Fruit fly (Drosophila melanogaster) whole organism, pupa: ENCODE measurements around the gene CG7332.

ENCODE experiments used
- CG10348 ChIP-seq: fragments of 200-800 bp; sonication (Bioruptor generic); IDR thresholded peaks from 2 replicates; pipeline ENCODE4 v1.3.6; 2022; ENCODE audit warnings: missing biosample characterization, missing genetic modification characterization
- CG12605 ChIP-seq: fragments of 200-800 bp; sonication (Bioruptor generic); IDR thresholded peaks from 2 replicates; pipeline ENCODE4 v1.3.6; 2022; ENCODE audit warnings: missing biosample characterization, missing genetic modification characterization
- CG13204 ChIP-seq: fragments of 200-800 bp; sonication (Bioruptor generic); optimal IDR thresholded peaks from 2 replicates; lab custom pipeline; 2018; ENCODE audit warnings: missing biosample characterization, mild to moderate bottlenecking, missing genetic modification characterization, moderate library complexity
- CG14655 ChIP-seq: fragments of 200-800 bp; sonication (Bioruptor generic); optimal IDR thresholded peaks from 3 replicates; lab custom pipeline; 2017; ENCODE audit warnings: mild to moderate bottlenecking, missing biosample characterization, missing genetic modification reagents, missing genetic modification characterization
- CG15710 ChIP-seq: fragments of 200-800 bp; sonication (Bioruptor generic); optimal IDR thresholded peaks from 2 replicates; lab custom pipeline; 2018; ENCODE audit warnings: missing biosample characterization, mild to moderate bottlenecking, missing genetic modification characterization, moderate library complexity
- CG17806 ChIP-seq: fragments of 200-800 bp; sonication (Bioruptor generic); optimal IDR thresholded peaks from 2 replicates; lab custom pipeline; 2018; ENCODE audit warnings: missing biosample characterization, mild to moderate bottlenecking, missing genetic modification characterization, moderate library complexity
- CG32121 ChIP-seq: fragments of 200-800 bp; sonication (Bioruptor generic); IDR thresholded peaks from 2 replicates; pipeline ENCODE4 v1.3.6; 2022; ENCODE audit warnings: missing biosample characterization, missing genetic modification characterization
- CG34367 ChIP-seq: fragments of 200-800 bp; sonication (Bioruptor generic); optimal IDR thresholded peaks from 2 replicates; lab custom pipeline; 2018; ENCODE audit warnings: missing biosample characterization, mild to moderate bottlenecking, missing genetic modification characterization
- CG4496 ChIP-seq: fragments of 200-800 bp; sonication (Bioruptor generic); IDR thresholded peaks from 3 replicates; pipeline ENCODE4 v1.3.6; 2022; ENCODE audit warnings: missing biosample characterization, missing genetic modification characterization
- CG8159 ChIP-seq: fragments of 200-800 bp; sonication (Bioruptor generic); optimal IDR thresholded peaks from 3 replicates; lab custom pipeline; 2018; ENCODE audit warnings: missing biosample characterization, mild to moderate bottlenecking, missing genetic modification characterization, moderate library complexity
- CG8301 ChIP-seq: fragments of 200-800 bp; sonication (Bioruptor generic); optimal IDR thresholded peaks from 2 replicates; lab custom pipeline; 2018; ENCODE audit warnings: missing biosample characterization, mild to moderate bottlenecking, missing genetic modification characterization
- CG9948 ChIP-seq: fragments of 200-800 bp; sonication (Bioruptor generic); optimal IDR thresholded peaks from 2 replicates; lab custom pipeline; 2018; ENCODE audit warnings: missing biosample characterization, mild to moderate bottlenecking, missing genetic modification characterization, moderate library complexity
- D1 ChIP-seq: fragments of 200-800 bp; sonication (Bioruptor generic); optimal IDR thresholded peaks from 2 replicates; lab custom pipeline; 2018; ENCODE audit warnings: missing biosample characterization, mild to moderate bottlenecking, missing genetic modification characterization, moderate library complexity
- EcR ChIP-seq: fragments of 200-800 bp; sonication (Bioruptor generic); optimal IDR thresholded peaks from 3 replicates; lab custom pipeline; 2019; ENCODE audit warnings: missing biosample characterization, missing genetic modification characterization, mild to moderate bottlenecking, moderate library complexity, missing genetic modification reagents
- Ets98B ChIP-seq: fragments of 200-800 bp; sonication (Bioruptor generic); IDR thresholded peaks from 2 replicates; pipeline ENCODE4 v1.3.6; 2022; ENCODE audit warnings: missing biosample characterization, missing genetic modification characterization
- Pif1A ChIP-seq: fragments of 200-800 bp; sonication (Bioruptor generic); optimal IDR thresholded peaks from 3 replicates; lab custom pipeline; 2016; ENCODE audit warnings: missing biosample characterization, missing genetic modification characterization
- Pif1B ChIP-seq: fragments of 200-800 bp; sonication (Bioruptor generic); optimal IDR thresholded peaks from 3 replicates; lab custom pipeline; 2016; ENCODE audit warnings: missing biosample characterization, missing genetic modification characterization
- Snoo ChIP-seq: fragments of 200-800 bp; sonication (Bioruptor generic); optimal IDR thresholded peaks from 3 replicates; lab custom pipeline; 2017; ENCODE audit warnings: missing biosample characterization, mild to moderate bottlenecking, missing genetic modification characterization, inconsistent platforms
- fd96Ca ChIP-seq: fragments of 200-800 bp; sonication (Bioruptor generic); IDR thresholded peaks from 3 replicates; pipeline ENCODE4 v1.3.6; 2022; ENCODE audit warnings: missing biosample characterization, missing genetic modification characterization
- gl ChIP-seq: fragments of 200-800 bp; sonication (Bioruptor generic); optimal IDR thresholded peaks from 2 replicates; lab custom pipeline; 2018; ENCODE audit warnings: missing biosample characterization, mild to moderate bottlenecking, missing genetic modification characterization
- rn ChIP-seq: fragments of 200-800 bp; sonication (Bioruptor generic); IDR thresholded peaks from 2 replicates; pipeline ENCODE4 v1.3.6; 2022; ENCODE audit warnings: missing biosample characterization, missing genetic modification characterization

Gene CG7332

dm6 chrX:18869489-18870132 lies 14.7 kb upstream of the CG7332 start:
- TF ChIP-seq CG32121 (GFP tag; lab: Robert Waterston, UW) (peak; percentile 76), fd96Ca (GFP tag; lab: Robert Waterston, UW) (peak; percentile 75), CG4496 (peak; percentile 79; the same call in 2 of the 3 replicates), CG15710 (peak; percentile 71), EcR (no peak), Pif1A (GFP tag; lab: Kevin White, UChicago) (no peak), CG34367 (tag; lab: Kevin White, UChicago) (peak; percentile 59), CG9948 (tag; lab: Kevin White, UChicago) (peak; percentile 68), CG8159 (tag; lab: Kevin White, UChicago) (peak; percentile 81), gl (peak; percentile 54), rn (GFP tag; lab: Robert Waterston, UW) (peak; percentile 39; the same call in 1 of the 2 replicates), CG13204 (peak; percentile 35), CG14655 (GFP tag; lab: Kevin White, UChicago) (no peak), D1 (no peak), Pif1B (peak; percentile 78), Snoo (peak; percentile 65), CG12605 (GFP tag; lab: Robert Waterston, UW) (peak; percentile 74), Ets98B (GFP tag; lab: Robert Waterston, UW) (peak; percentile 74), CG10348 (GFP tag; lab: Robert Waterston, UW) (no peak), CG8301 (tag; lab: Kevin White, UChicago) (peak; percentile 57), CG17806 (tag; lab: Kevin White, UChicago) (peak; percentile 79)

dm6 chrX:18893433-18893832 lies 9.1 kb downstream of the CG7332 start, which contains the start of gene Flacc:
TSS of gene Flacc (minus strand) at chrX:18893636.
- TF ChIP-seq D1 (peak; percentile 65), EcR (no peak), CG14655 (GFP tag; lab: Kevin White, UChicago) (no peak)

DNA sequence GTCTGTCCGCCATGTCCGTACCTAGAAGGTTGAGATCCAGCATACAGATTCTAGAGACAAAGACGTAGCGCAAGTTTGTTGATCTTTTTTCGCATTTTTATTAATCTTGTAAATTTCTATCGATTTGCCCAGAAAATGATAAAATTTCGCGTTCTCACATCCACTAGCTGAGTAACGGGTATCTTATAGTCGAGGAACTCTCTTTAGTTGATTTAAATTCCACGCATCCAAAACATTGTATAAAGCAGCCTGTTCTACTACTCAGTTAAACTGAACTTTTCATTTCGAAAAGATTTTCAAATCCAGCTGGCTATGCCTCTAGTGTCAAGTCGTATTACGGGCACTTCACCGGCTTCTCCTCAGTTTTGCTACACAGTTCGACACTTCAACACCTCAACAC lies 9.8 kb downstream of the CG7332 start, which contains the start of gene SdhBL:
Gene SdhBL, plus strand, starts transcription at position 301 of the 400 bp plus-strand sequence.
- TF ChIP-seq CG10348 (GFP tag; lab: Robert Waterston, UW) (no peak), CG17806 (tag; lab: Kevin White, UChicago) (no peak), EcR (no peak), CG4496 (no peak), CG8159 (tag; lab: Kevin White, UChicago) (no peak), Snoo (no peak), CG12605 (GFP tag; lab: Robert Waterston, UW) (no peak), D1 (no peak), Ets98B (GFP tag; lab: Robert Waterston, UW) (no peak), gl (no peak), CG9948 (tag; lab: Kevin White, UChicago) (no peak), CG32121 (GFP tag; lab: Robert Waterston, UW) (no peak)

- TF ChIP-seq CG13204, result no peak
- no peak for TF ChIP-seq CG32121 (GFP tag; lab: Robert Waterston, UW)
- TF ChIP-seq Snoo, result no peak
Measured at dm6 chrX:18897294-18897693, 13.0 kb downstream of the CG7332 start.

- TF ChIP-seq fd96Ca (GFP tag; lab: Robert Waterston, UW) (no peak), CG10348 (GFP tag; lab: Robert Waterston, UW) (no peak), CG9948 (tag; lab: Kevin White, UChicago) (peak; percentile 19), CG4496 (no peak), CG14655 (GFP tag; lab: Kevin White, UChicago) (peak; percentile 26), CG34367 (tag; lab: Kevin White, UChicago) (no peak), CG17806 (tag; lab: Kevin White, UChicago) (peak; percentile 0), CG8301 (tag; lab: Kevin White, UChicago) (peak; percentile 31), CG12605 (GFP tag; lab: Robert Waterston, UW) (no peak), D1 (no peak), EcR (no peak), CG8159 (tag; lab: Kevin White, UChicago) (peak; percentile 39), Pif1A (GFP tag; lab: Kevin White, UChicago) (no peak), Pif1B (no peak), Ets98B (GFP tag; lab: Robert Waterston, UW) (no peak), CG32121 (GFP tag; lab: Robert Waterston, UW) (no peak), Snoo (no peak), gl (no peak), CG13204 (no peak), CG15710 (peak; percentile 24), rn (GFP tag; lab: Robert Waterston, UW) (no peak)
Measured at dm6 chrX:18897906-18898305, 13.6 kb downstream of the CG7332 start.

dm6 chrX:18899835-18900460 lies 15.6 kb downstream of the CG7332 start, which contains the start of gene CG7378:
TSS of gene CG7378 (plus strand) at chrX:18900410.
- TF ChIP-seq D1, result no peak
